Fruit fly (Drosophila melanogaster) whole organism: ENCODE data around the gene kst.

Source experiments
- EcR ChIP-seq, 2 experiments: fragments of >200 bp; optimal IDR thresholded peaks; 2 replicates each; lab custom pipeline; 2017; ENCODE audit warnings: missing biosample characterization in 2 of 2, missing genetic modification characterization in 2 of 2, missing genetic modification reagents in 2 of 2
- usp ChIP-seq: fragments of >200 bp; optimal IDR thresholded peaks from 2 replicates; lab custom pipeline; 2017; ENCODE audit warnings: missing biosample characterization, missing genetic modification characterization, mixed read lengths

- no peak for TF ChIP-seq usp (GFP tag; lab: Kevin White, UChicago)
- TF ChIP-seq EcR (GFP tag; optimal IDR thresholded peaks at IDR 0.05; lab: Kevin White, UChicago) = peak in 1 of 2 experiments; percentile 62
Observed at dm6 chr3L:3394854-3395723, 58.4 kb downstream of the kst start.
